Worm (Caenorhabditis elegans) whole organism, mixed stage, embryonic: Measurements from ENCODE around the gene cgh-1.

Experiments
- lin-13 ChIP-seq: fragments of 150-350 bp; optimal IDR thresholded peaks from 2 replicates; lab custom pipeline; 2014; ENCODE audit warnings: missing biosample characterization, missing genetic modification characterization
- nhr-2 ChIP-seq: fragments of 150-350 bp; optimal IDR thresholded peaks from 2 replicates; lab custom pipeline; 2014; ENCODE audit warnings: missing biosample characterization, missing genetic modification characterization
- nhr-237 ChIP-seq: fragments of 150-350 bp; optimal IDR thresholded peaks from 2 replicates; lab custom pipeline; 2014; ENCODE audit warnings: missing biosample characterization, missing genetic modification characterization
- nhr-28 ChIP-seq: fragments of 150-350 bp; optimal IDR thresholded peaks from 2 replicates; lab custom pipeline; 2014; ENCODE audit warnings: missing biosample characterization, missing genetic modification characterization
- tbx-8 ChIP-seq: fragments of 200-800 bp; sonication (Bioruptor generic); optimal IDR thresholded peaks from 2 replicates; lab custom pipeline; 2018; ENCODE audit warnings: mild to moderate bottlenecking, missing genetic modification characterization, moderate library complexity, missing compliant biosample characterization
- unc-39 ChIP-seq: fragments of 150-350 bp; optimal IDR thresholded peaks from 2 replicates; lab custom pipeline; 2014; ENCODE audit warnings: missing biosample characterization, missing genetic modification characterization

DNA sequence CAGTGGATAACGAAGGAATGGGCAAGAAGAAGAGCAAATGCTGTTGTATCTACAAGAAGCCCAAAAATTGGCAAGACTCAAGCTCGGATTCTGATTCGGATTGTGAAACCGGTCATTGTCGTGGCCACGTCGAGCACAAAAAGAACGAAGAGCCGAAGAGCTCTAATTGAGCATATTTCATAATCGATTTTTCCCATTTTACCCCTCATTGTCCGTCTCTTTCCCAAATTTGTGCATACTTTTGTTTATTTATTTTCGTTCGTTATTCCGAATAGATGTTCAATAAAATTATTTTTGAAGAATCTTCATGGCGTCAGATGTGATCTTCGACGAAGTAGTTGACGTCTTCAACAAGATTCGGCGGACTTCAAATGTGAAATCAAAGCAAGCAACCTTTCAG is 23.5 kb upstream of the cgh-1 start, which contains the start of gene lig-4:
- no peak for TF ChIP-seq nhr-28
- no peak for TF ChIP-seq nhr-237
- TF ChIP-seq tbx-8 (GFP tag; lab: Kevin White, UChicago), result no peak
- TF ChIP-seq nhr-2, result no peak
- no peak for TF ChIP-seq unc-39 (tag; lab: Kevin White, UChicago)
- TF ChIP-seq lin-13 (tag; lab: Kevin White, UChicago), result no peak
